Fruit fly (Drosophila melanogaster) whole organism, prepupa: ENCODE results near the gene Bub1.

Experiments
- Blimp-1 ChIP-seq: fragments of 200-800 bp; sonication (Bioruptor generic); optimal IDR thresholded peaks from 3 replicates; lab custom pipeline; 2017; ENCODE audit warnings: missing biosample characterization, missing genetic modification characterization, mild to moderate bottlenecking, moderate library complexity, missing genetic modification reagents
- CG10669 ChIP-seq: fragments of 200-800 bp; sonication (Bioruptor generic); optimal IDR thresholded peaks from 3 replicates; lab custom pipeline; 2018; ENCODE audit warnings: missing biosample characterization, mild to moderate bottlenecking, missing genetic modification characterization, moderate library complexity
- CG11762 ChIP-seq: fragments of 200-800 bp; sonication (Bioruptor generic); optimal IDR thresholded peaks from 3 replicates; lab custom pipeline; 2016; ENCODE audit warnings: missing biosample characterization, missing genetic modification characterization; ENCODE audit not compliant: insufficient read depth
- CG15336 ChIP-seq: fragments of 200-800 bp; sonication (Bioruptor generic); IDR thresholded peaks from 2 replicates; pipeline ENCODE4 v1.3.6; 2022; ENCODE audit warnings: missing biosample characterization, missing genetic modification characterization
- CG1621 ChIP-seq: fragments of 200-800 bp; sonication (Bioruptor generic); optimal IDR thresholded peaks from 3 replicates; lab custom pipeline; 2018; ENCODE audit warnings: missing biosample characterization, mild to moderate bottlenecking, missing genetic modification characterization
- CG16779 ChIP-seq: fragments of 200-800 bp; sonication (Bioruptor generic); optimal IDR thresholded peaks from 3 replicates; lab custom pipeline; 2017; ENCODE audit warnings: missing biosample characterization, mild to moderate bottlenecking, missing genetic modification characterization
- CG3032 ChIP-seq: fragments of 200-800 bp; optimal IDR thresholded peaks from 2 replicates; lab custom pipeline; 2019; ENCODE audit warnings: missing biosample characterization, mild to moderate bottlenecking, missing genetic modification characterization, moderate library complexity
- CG31627 ChIP-seq: fragments of 200-800 bp; sonication (Bioruptor generic); optimal IDR thresholded peaks from 3 replicates; lab custom pipeline; 2016; ENCODE audit warnings: missing biosample characterization, missing genetic modification characterization
- CG3919 ChIP-seq: fragments of 200-800 bp; sonication (Bioruptor generic); optimal IDR thresholded peaks from 3 replicates; lab custom pipeline; 2016; ENCODE audit warnings: missing biosample characterization, missing genetic modification characterization
- CG6163 ChIP-seq: fragments of 200-800 bp; sonication (Bioruptor generic); IDR thresholded peaks from 3 replicates; pipeline ENCODE4 v1.3.6; 2022; ENCODE audit warnings: missing biosample characterization, missing genetic modification characterization
- CG6276 ChIP-seq: fragments of 200-800 bp; sonication (Bioruptor generic); optimal IDR thresholded peaks from 2 replicates; lab custom pipeline; 2017; ENCODE audit warnings: missing biosample characterization, mild to moderate bottlenecking, missing genetic modification characterization
- CG6792 ChIP-seq: fragments of 200-800 bp; sonication (Bioruptor generic); optimal IDR thresholded peaks from 3 replicates; lab custom pipeline; 2016; ENCODE audit warnings: missing biosample characterization, missing genetic modification characterization
- CG6808 ChIP-seq: fragments of 200-800 bp; sonication (Bioruptor generic); optimal IDR thresholded peaks from 3 replicates; lab custom pipeline; 2017; ENCODE audit warnings: missing biosample characterization, missing genetic modification characterization, mild to moderate bottlenecking, moderate library complexity, missing genetic modification reagents
- CG6854 ChIP-seq: fragments of 200-800 bp; sonication (Bioruptor generic); optimal IDR thresholded peaks from 2 replicates; lab custom pipeline; 2017; ENCODE audit warnings: missing biosample characterization, mild to moderate bottlenecking, missing genetic modification characterization
- CG7368 ChIP-seq: fragments of 200-800 bp; sonication (Bioruptor generic); optimal IDR thresholded peaks from 3 replicates; lab custom pipeline; 2016; ENCODE audit warnings: missing biosample characterization, missing genetic modification characterization
- CG8119 ChIP-seq: fragments of 200-800 bp; sonication (Bioruptor generic); IDR thresholded peaks from 3 replicates; pipeline ENCODE4 v1.3.6; 2022; ENCODE audit warnings: missing biosample characterization, missing genetic modification characterization
- CG8319 ChIP-seq: fragments of 200-800 bp; sonication (Bioruptor generic); optimal IDR thresholded peaks from 3 replicates; lab custom pipeline; 2016; ENCODE audit warnings: missing biosample characterization, missing genetic modification characterization
- CG8632 ChIP-seq: fragments of 200-800 bp; sonication (Bioruptor generic); optimal IDR thresholded peaks from 3 replicates; lab custom pipeline; 2016; ENCODE audit warnings: missing biosample characterization, missing genetic modification characterization
- Eip75B ChIP-seq: fragments of 200-800 bp; sonication (Bioruptor generic); optimal IDR thresholded peaks from 3 replicates; lab custom pipeline; 2016; ENCODE audit warnings: missing biosample characterization, missing genetic modification characterization
- Eip78C ChIP-seq: fragments of 200-800 bp; sonication (Bioruptor generic); peaks from one replicate; lab custom pipeline; 2016; ENCODE audit warnings: missing biosample characterization, missing genetic modification characterization
- Eip93F ChIP-seq: fragments of 200-800 bp; sonication (Bioruptor generic); optimal IDR thresholded peaks from 2 replicates; lab custom pipeline; 2016; ENCODE audit warnings: missing biosample characterization, mild to moderate bottlenecking, missing genetic modification characterization
- Ets21C ChIP-seq: fragments of 200-800 bp; sonication (Bioruptor generic); optimal IDR thresholded peaks from 3 replicates; lab custom pipeline; 2016; ENCODE audit warnings: missing biosample characterization, missing genetic modification characterization
- Ets96B ChIP-seq: fragments of 200-800 bp; optimal IDR thresholded peaks from 2 replicates; lab custom pipeline; 2019; ENCODE audit warnings: missing biosample characterization, mild to moderate bottlenecking, missing genetic modification characterization, moderate library complexity
- Hr38 ChIP-seq: sonication (Bioruptor generic); optimal IDR thresholded peaks from 2 replicates; lab custom pipeline; 2016; ENCODE audit warnings: missing biosample characterization, missing genetic modification characterization
- Hr39 ChIP-seq: fragments of 200-800 bp; sonication (Bioruptor generic); optimal IDR thresholded peaks from 2 replicates; lab custom pipeline; 2016; ENCODE audit warnings: missing biosample characterization, missing genetic modification characterization
- Hr4 ChIP-seq: fragments of 200-800 bp; sonication (Bioruptor generic); optimal IDR thresholded peaks from 3 replicates; lab custom pipeline; 2016; ENCODE audit warnings: missing biosample characterization, missing genetic modification characterization
- Met ChIP-seq: fragments of 200-800 bp; sonication (Bioruptor generic); optimal IDR thresholded peaks from 3 replicates; lab custom pipeline; 2016; ENCODE audit warnings: missing biosample characterization, missing genetic modification characterization
- OdsH ChIP-seq: fragments of 200-800 bp; sonication (Bioruptor generic); optimal IDR thresholded peaks from 3 replicates; lab custom pipeline; 2016; ENCODE audit warnings: missing biosample characterization, missing genetic modification characterization
- Smox ChIP-seq: fragments of 200-800 bp; sonication (Bioruptor generic); optimal IDR thresholded peaks from 3 replicates; lab custom pipeline; 2016; ENCODE audit warnings: missing biosample characterization, missing genetic modification characterization
- Sox102F ChIP-seq: fragments of 200-800 bp; sonication (Bioruptor generic); optimal IDR thresholded peaks from 2 replicates; lab custom pipeline; 2016; ENCODE audit warnings: missing biosample characterization, mild to moderate bottlenecking, missing genetic modification characterization
- Sox14 ChIP-seq: fragments of 200-800 bp; sonication (Bioruptor generic); optimal IDR thresholded peaks from 3 replicates; lab custom pipeline; 2016; ENCODE audit warnings: missing biosample characterization, missing genetic modification characterization
- Sox15 ChIP-seq: fragments of 200-800 bp; sonication (Bioruptor generic); optimal IDR thresholded peaks from 3 replicates; lab custom pipeline; 2016; ENCODE audit warnings: missing biosample characterization, missing genetic modification characterization
- achi ChIP-seq: fragments of 200-800 bp; sonication (Bioruptor generic); optimal IDR thresholded peaks from 3 replicates; lab custom pipeline; 2016; ENCODE audit warnings: missing biosample characterization, missing genetic modification characterization
- acj6 ChIP-seq: fragments of 200-800 bp; sonication (Bioruptor generic); optimal IDR thresholded peaks from 3 replicates; lab custom pipeline; 2016; ENCODE audit warnings: missing biosample characterization, missing genetic modification characterization
- cyc ChIP-seq: fragments of 200-800 bp; sonication (Bioruptor generic); optimal IDR thresholded peaks from 3 replicates; lab custom pipeline; 2016; ENCODE audit warnings: missing biosample characterization, missing genetic modification characterization
- dac ChIP-seq: fragments of 200-800 bp; sonication (Bioruptor generic); optimal IDR thresholded peaks from 2 replicates; lab custom pipeline; 2017; ENCODE audit warnings: missing biosample characterization, mild to moderate bottlenecking, missing genetic modification characterization
- dsx ChIP-seq: fragments of 200-800 bp; optimal IDR thresholded peaks from 3 replicates; lab custom pipeline; 2019; ENCODE audit warnings: missing biosample characterization, mild to moderate bottlenecking, missing genetic modification characterization, moderate library complexity; ENCODE audit not compliant: poor library complexity, severe bottlenecking
- eg ChIP-seq: fragments of 200-800 bp; sonication (Bioruptor generic); IDR thresholded peaks from 3 replicates; pipeline ENCODE4 v1.3.6; 2022; ENCODE audit warnings: missing biosample characterization, missing genetic modification characterization
- esn ChIP-seq: fragments of 200-800 bp; sonication (Bioruptor generic); optimal IDR thresholded peaks from 2 replicates; lab custom pipeline; 2016; ENCODE audit warnings: missing biosample characterization, mild to moderate bottlenecking, missing genetic modification characterization, moderate library complexity
- fd59A ChIP-seq: fragments of 200-800 bp; sonication (Bioruptor generic); optimal IDR thresholded peaks from 2 replicates; lab custom pipeline; 2017; ENCODE audit warnings: missing biosample characterization, mild to moderate bottlenecking, missing genetic modification characterization, missing genetic modification reagents
- fd85E ChIP-seq: fragments of 200-800 bp; sonication (Bioruptor generic); optimal IDR thresholded peaks from 3 replicates; lab custom pipeline; 2016; ENCODE audit warnings: missing biosample characterization, missing genetic modification characterization
- fkh ChIP-seq: fragments of 200-800 bp; sonication (Bioruptor generic); optimal IDR thresholded peaks from 3 replicates; lab custom pipeline; 2017; ENCODE audit warnings: missing biosample characterization, mild to moderate bottlenecking, missing genetic modification characterization, moderate library complexity
- net ChIP-seq: fragments of 200-800 bp; sonication (Bioruptor generic); optimal IDR thresholded peaks from 3 replicates; lab custom pipeline; 2016; ENCODE audit warnings: missing biosample characterization, missing genetic modification characterization
- pdm3 ChIP-seq: fragments of 200-800 bp; sonication (Bioruptor generic); optimal IDR thresholded peaks from 3 replicates; lab custom pipeline; 2016; ENCODE audit warnings: missing biosample characterization, missing genetic modification characterization
- salr ChIP-seq, 2 experiments: fragments of 200-800 bp; sonication (Bioruptor generic); optimal IDR thresholded peaks; 3 replicates each; lab custom pipeline; 2016 to 2018; ENCODE audit warnings: missing biosample characterization in 2 of 2, missing genetic modification characterization in 2 of 2, mild to moderate bottlenecking in 1 of 2
- spab ChIP-seq: fragments of 200-800 bp; sonication (Bioruptor generic); optimal IDR thresholded peaks from 2 replicates; lab custom pipeline; 2017; ENCODE audit warnings: missing biosample characterization, mild to moderate bottlenecking, missing genetic modification characterization, missing genetic modification reagents
- svp ChIP-seq: fragments of 200-800 bp; sonication (Bioruptor generic); peaks from one replicate; lab custom pipeline; 2016; ENCODE audit warnings: missing biosample characterization, missing genetic modification characterization
- vri ChIP-seq: fragments of 200-800 bp; sonication (Bioruptor generic); optimal IDR thresholded peaks from 3 replicates; lab custom pipeline; 2016; ENCODE audit warnings: missing biosample characterization, mild to moderate bottlenecking, missing genetic modification characterization

Gene Bub1

dm6 chr2L:5295245-5295572 lies 16.5 kb downstream of the Bub1 start (continued):
- TF ChIP-seq pdm3 (no peak), Eip75B (GFP tag; lab: Kevin White, UChicago) (peak; percentile 37), vri (GFP tag; lab: Kevin White, UChicago) (no peak), CG10669 (GFP tag; lab: Kevin White, UChicago) (no peak), Eip78C (GFP tag; lab: Kevin White, UChicago) (peak; percentile 19), Blimp-1 (GFP tag; lab: Kevin White, UChicago) (no peak), fd59A (GFP tag; lab: Kevin White, UChicago) (no peak), fkh (GFP tag; lab: Kevin White, UChicago) (peak; percentile 31), CG16779 (tag; lab: Kevin White, UChicago) (no peak), CG3919 (GFP tag; lab: Kevin White, UChicago) (no peak), Sox102F (GFP tag; lab: Kevin White, UChicago) (no peak)

DNA sequence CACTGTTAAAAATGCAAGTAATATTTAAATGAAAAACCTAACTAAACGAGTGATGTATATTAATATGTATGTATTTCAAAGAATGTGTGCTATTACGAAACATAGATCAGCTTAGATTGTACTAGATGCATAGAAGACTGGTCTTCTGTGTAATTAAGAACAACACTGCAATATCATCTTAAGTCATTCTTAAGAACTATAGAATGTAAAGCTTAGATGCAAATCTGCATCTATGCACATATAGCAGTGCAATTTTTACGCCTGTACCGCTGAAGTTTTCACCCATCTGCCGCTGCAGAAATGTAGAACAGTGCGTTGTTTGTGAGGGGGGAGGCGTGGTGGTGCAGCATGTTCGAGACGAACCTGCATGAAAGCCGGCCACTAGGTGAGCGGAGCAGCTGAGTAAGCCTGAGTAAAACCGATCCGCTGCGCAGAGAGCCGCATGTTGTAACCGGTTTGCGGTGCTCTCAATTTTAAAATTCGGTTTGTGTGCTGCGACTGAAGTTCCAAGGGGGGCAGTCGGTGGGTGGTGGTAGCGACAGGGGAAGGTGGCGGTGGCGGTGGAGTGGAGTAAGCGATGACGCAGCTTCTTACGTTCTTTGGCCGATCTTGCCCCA lies 18.1 kb downstream of the Bub1 start:
- TF ChIP-seq esn: peak; percentile 72
- TF ChIP-seq vri (GFP tag; lab: Kevin White, UChicago): no peak
- no peak for TF ChIP-seq Blimp-1 (GFP tag; lab: Kevin White, UChicago)
- peak; percentile 72 for TF ChIP-seq CG6792 (GFP tag; lab: Kevin White, UChicago)
- peak; percentile 83 for TF ChIP-seq achi
- peak; percentile 52 for TF ChIP-seq Eip93F (GFP tag; lab: Kevin White, UChicago)
- TF ChIP-seq Met (GFP tag; lab: Kevin White, UChicago): peak; percentile 59
- peak; percentile 50 for TF ChIP-seq cyc (GFP tag; lab: Kevin White, UChicago)
- 0 out of 3 replicates have a peak, but pooled peaks have one; percentile 52 for TF ChIP-seq eg (GFP tag; lab: Robert Waterston, UW)
- TF ChIP-seq Hr4 (GFP tag; lab: Kevin White, UChicago): peak; percentile 62
- TF ChIP-seq CG11762 (GFP tag; lab: Kevin White, UChicago): peak; percentile 86
- peak; percentile 94 for TF ChIP-seq Ets96B (tag; lab: Kevin White, UChicago)
- TF ChIP-seq net (GFP tag; lab: Kevin White, UChicago): peak; percentile 71
- peak; percentile 76 for TF ChIP-seq CG8632 (GFP tag; lab: Kevin White, UChicago)
- peak; percentile 70 for TF ChIP-seq CG8319 (GFP tag; lab: Kevin White, UChicago)
- TF ChIP-seq Smox: peak; percentile 63
- peak; percentile 68 for TF ChIP-seq CG15336
- peak; percentile 93 for TF ChIP-seq spab
- TF ChIP-seq acj6 (GFP tag; lab: Kevin White, UChicago): peak; percentile 88
- peak; percentile 95 for TF ChIP-seq CG10669 (GFP tag; lab: Kevin White, UChicago)
- peak; percentile 68 to 87 for TF ChIP-seq salr (GFP tag; optimal IDR thresholded peaks at IDR 0.05; lab: Kevin White, UChicago)
- peak; percentile 76 for TF ChIP-seq CG6163 (GFP tag; lab: Robert Waterston, UW)
- peak; percentile 75 for TF ChIP-seq CG8119 (GFP tag; lab: Robert Waterston, UW)
- TF ChIP-seq CG3919 (GFP tag; lab: Kevin White, UChicago): peak; percentile 90
- TF ChIP-seq Sox14 (GFP tag; lab: Kevin White, UChicago): peak; percentile 79
- peak; percentile 92 for TF ChIP-seq CG6808
- peak; percentile 47 for TF ChIP-seq Sox15 (GFP tag; lab: Kevin White, UChicago)
- peak; percentile 48 for TF ChIP-seq svp (GFP tag; lab: Kevin White, UChicago)
- peak; percentile 63 for TF ChIP-seq CG31627 (GFP tag; lab: Kevin White, UChicago)
- peak; percentile 87 for TF ChIP-seq CG1621 (tag; lab: Kevin White, UChicago)
- peak; percentile 91 for TF ChIP-seq fd59A (GFP tag; lab: Kevin White, UChicago)
- TF ChIP-seq CG6854 (GFP tag; lab: Kevin White, UChicago): no peak
- TF ChIP-seq CG16779 (tag; lab: Kevin White, UChicago): peak; percentile 35
- peak; percentile 83 for TF ChIP-seq OdsH (GFP tag; lab: Kevin White, UChicago)
- TF ChIP-seq Hr38: no peak
- TF ChIP-seq CG6276 (GFP tag; lab: Kevin White, UChicago): peak; percentile 46
- peak; percentile 59 for TF ChIP-seq Eip75B (GFP tag; lab: Kevin White, UChicago)
- peak; percentile 50 for TF ChIP-seq Hr39 (GFP tag; lab: Kevin White, UChicago)
- peak; percentile 98 for TF ChIP-seq Eip78C (GFP tag; lab: Kevin White, UChicago)
- peak; percentile 33 for TF ChIP-seq Ets21C
- peak; percentile 73 for TF ChIP-seq CG7368 (GFP tag; lab: Kevin White, UChicago)
- TF ChIP-seq dac (GFP tag; lab: Kevin White, UChicago): peak; percentile 47
- TF ChIP-seq fd85E (GFP tag; lab: Kevin White, UChicago): no peak
- peak; percentile 89 for TF ChIP-seq dsx (GFP tag; lab: Kevin White, UChicago)
- peak; percentile 93 for TF ChIP-seq CG3032
